Fruit fly (Drosophila melanogaster): Measurements from ENCODE around the gene CG14963.

- TF ChIP-seq lola (GFP tag; optimal IDR thresholded peaks at IDR 0.05) (no peak), brk (GFP tag; optimal IDR thresholded peaks at IDR 0.05) (no peak)
Observed at dm6 chr3L:3206263-3206662, 33.9 kb upstream of the CG14963 start, which contains the start of gene CG33160.

Measured in whole organism, wandering third instar larva.